Worm (Caenorhabditis elegans) whole organism, mixed stage, embryonic: ENCODE measurements around the gene C50D2.10.

Experiments used
- bed-3 ChIP-seq: fragments of 200-800 bp; sonication (Bioruptor generic); optimal IDR thresholded peaks from 3 replicates; lab custom pipeline; 2018; ENCODE audit warnings: mild to moderate bottlenecking, missing genetic modification characterization, moderate library complexity, missing compliant biosample characterization
- ceh-43 ChIP-seq: fragments of 200-800 bp; sonication (Bioruptor generic); optimal IDR thresholded peaks from 2 replicates; lab custom pipeline; 2018; ENCODE audit warnings: mild to moderate bottlenecking, missing genetic modification characterization, moderate library complexity, missing compliant biosample characterization
- ceh-83 ChIP-seq: fragments of 200-800 bp; sonication (Bioruptor generic); optimal IDR thresholded peaks from 2 replicates; lab custom pipeline; 2018; ENCODE audit warnings: mild to moderate bottlenecking, missing genetic modification characterization, missing compliant biosample characterization
- ces-1 ChIP-seq: fragments of 150-350 bp; optimal IDR thresholded peaks from 2 replicates; lab custom pipeline; 2014; ENCODE audit warnings: missing biosample characterization, missing genetic modification reagents, missing genetic modification characterization
- elt-1 ChIP-seq: sonication (generic microtip); optimal IDR thresholded peaks from 2 replicates; lab custom pipeline; 2017; ENCODE audit warnings: missing genetic modification characterization, mild to moderate bottlenecking, missing compliant biosample characterization, antibody characterized with exemption, moderate library complexity, borderline replicate concordance; ENCODE audit not compliant: insufficient read depth
- elt-3 ChIP-seq: fragments of 150-350 bp; optimal IDR thresholded peaks from 2 replicates; lab custom pipeline; 2014; ENCODE audit warnings: missing biosample characterization, missing genetic modification characterization
- lin-13 ChIP-seq: fragments of 150-350 bp; optimal IDR thresholded peaks from 2 replicates; lab custom pipeline; 2014; ENCODE audit warnings: missing biosample characterization, missing genetic modification characterization
- lsy-2 ChIP-seq: fragments of 150-350 bp; optimal IDR thresholded peaks from 2 replicates; lab custom pipeline; 2014; ENCODE audit warnings: missing biosample characterization, missing genetic modification characterization
- nhr-28 ChIP-seq: fragments of 150-350 bp; optimal IDR thresholded peaks from 2 replicates; lab custom pipeline; 2014; ENCODE audit warnings: missing biosample characterization, missing genetic modification characterization
- nhr-76 ChIP-seq: sonication (generic microtip); optimal IDR thresholded peaks from 2 replicates; lab custom pipeline; 2017; ENCODE audit warnings: missing biosample characterization, missing genetic modification characterization
- snpc-4 ChIP-seq: fragments of 150-350 bp; optimal IDR thresholded peaks from 2 replicates; lab custom pipeline; 2014; ENCODE audit warnings: missing biosample characterization, missing genetic modification characterization
- sptf-1 ChIP-seq: sonication (generic microtip); optimal IDR thresholded peaks from 2 replicates; lab custom pipeline; 2017; ENCODE audit warnings: mild to moderate bottlenecking, missing genetic modification characterization, moderate library complexity, missing compliant biosample characterization
- unc-62 ChIP-seq: fragments of 150-350 bp; optimal IDR thresholded peaks from 2 replicates; lab custom pipeline; 2014; ENCODE audit warnings: missing biosample characterization, missing genetic modification reagents, missing genetic modification characterization
- ztf-11 ChIP-seq: fragments of 150-350 bp; optimal IDR thresholded peaks from 2 replicates; lab custom pipeline; 2014; ENCODE audit warnings: missing biosample characterization, missing genetic modification characterization

- TF ChIP-seq sptf-1 (tag; lab: Kevin White, UChicago) (no peak), bed-3 (GFP tag; lab: Kevin White, UChicago) (no peak), snpc-4 (tag; lab: Kevin White, UChicago) (no peak), lin-13 (tag; lab: Kevin White, UChicago) (no peak), nhr-76 (no peak), nhr-28 (tag; lab: Kevin White, UChicago) (no peak), ces-1 (GFP tag; lab: Kevin White, UChicago) (peak; percentile 76), ceh-83 (GFP tag; lab: Kevin White, UChicago) (no peak), unc-62 (GFP tag; lab: Kevin White, UChicago) (no peak), elt-3 (no peak), elt-1 (tag; lab: Kevin White, UChicago) (no peak), ceh-43 (no peak), ztf-11 (tag; lab: Kevin White, UChicago) (no peak), lsy-2 (tag; lab: Kevin White, UChicago) (no peak)
Measured at ce11 chrII:73892-74291, 25.0 kb upstream of the C50D2.10 start.
